Fruit fly (Drosophila melanogaster): ENCODE data around the gene CG14563.

The CG14563 gene

DNA sequence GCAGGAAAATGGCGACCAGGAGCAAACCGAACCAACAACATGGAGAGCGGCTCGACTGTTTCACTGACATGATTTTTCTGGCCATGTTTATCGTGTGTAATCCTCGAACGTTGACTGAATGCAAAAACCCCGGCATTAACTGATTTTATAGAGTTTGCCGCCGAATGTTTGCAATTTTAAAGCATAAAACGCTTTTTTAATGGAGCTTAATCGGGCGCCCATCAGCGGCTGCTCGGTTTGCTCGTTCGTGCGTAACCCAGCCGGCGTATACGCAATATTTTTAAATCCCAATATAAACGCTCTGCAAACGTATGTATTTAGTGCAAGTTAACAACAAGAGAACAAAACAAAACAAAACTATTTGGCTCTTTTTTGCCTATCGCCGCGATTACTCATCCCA lies at the start of gene CG14563:
TSS of gene CG14563 (minus strand) at position 101 of the 400 bp plus-strand sequence.
- TF ChIP-seq peb (GFP tag; IDR thresholded peaks at IDR 0.05) (no peak), Med (GFP tag) (peak; percentile 14)

DNA sequence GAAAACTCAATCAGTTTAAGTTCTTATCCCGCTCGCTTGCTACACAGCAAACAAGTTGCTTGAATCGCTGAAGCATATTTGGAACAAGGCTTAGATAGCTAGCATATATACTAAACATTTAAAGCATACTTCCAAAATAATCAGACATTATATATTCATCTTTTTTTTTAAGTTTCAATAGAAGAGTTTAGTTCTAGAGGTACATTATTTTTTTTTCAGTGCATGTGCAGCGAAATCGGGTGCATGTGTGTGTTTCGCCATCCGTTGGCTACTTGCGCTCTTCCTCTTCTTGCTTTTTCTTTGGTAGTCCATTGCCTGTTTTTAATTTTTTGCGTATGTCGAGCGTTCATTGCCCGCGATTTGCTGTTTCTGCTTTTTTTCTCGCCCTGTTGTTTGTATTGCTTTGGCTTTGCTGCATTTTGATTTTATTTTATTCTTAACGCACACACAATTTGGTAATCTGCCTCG lies 49.2 kb upstream of the CG14563 start:
- no peak for TF ChIP-seq slou (GFP tag; optimal IDR thresholded peaks at IDR 0.05)
- TF ChIP-seq CG9437 (GFP tag; optimal IDR thresholded peaks at IDR 0.05), result no peak
- no peak for TF ChIP-seq CG2129 (GFP tag; IDR thresholded peaks at IDR 0.05; ENCODE audit: partially characterized antibody)
- no peak for TF ChIP-seq CkIIα-i1 (GFP tag; IDR thresholded peaks at IDR 0.05)
- TF ChIP-seq sens (GFP tag), result peak; percentile 80
- TF ChIP-seq CG10565 (GFP tag; optimal IDR thresholded peaks at IDR 0.05), result no peak
- TF ChIP-seq CG8290 (GFP tag; optimal IDR thresholded peaks at IDR 0.05), result no peak
- TF ChIP-seq CG8290 (tag; optimal IDR thresholded peaks at IDR 0.05), result no peak
- TF ChIP-seq CG14441 (GFP tag; IDR thresholded peaks at IDR 0.05), result no peak
- peak in 1 of 2 experiments; percentile 7 for TF ChIP-seq dpn (GFP tag; optimal IDR thresholded peaks at IDR 0.05)
- no peak for TF ChIP-seq CG5180 (GFP tag; optimal IDR thresholded peaks at IDR 0.05)
- TF ChIP-seq gce (GFP tag; IDR thresholded peaks at IDR 0.05), result no peak
- TF ChIP-seq CG6791 (GFP tag; IDR thresholded peaks at IDR 0.05; ENCODE audit: partially characterized antibody), result no peak
- peak; percentile 11 for TF ChIP-seq dmrt99B (tag; optimal IDR thresholded peaks at IDR 0.05)
- TF ChIP-seq CG10654 (GFP tag; optimal IDR thresholded peaks at IDR 0.05), result no peak
- 0 out of 2 replicates have a peak, but pooled peaks have one; percentile 8 for TF ChIP-seq Ptx1 (GFP tag; IDR thresholded peaks at IDR 0.05)
- no peak for TF ChIP-seq NC2β (GFP tag; optimal IDR thresholded peaks at IDR 0.05)
- peak; percentile 3 for TF ChIP-seq CG8388 (GFP tag; optimal IDR thresholded peaks at IDR 0.05)
- no peak for TF ChIP-seq CG13775 (GFP tag; optimal IDR thresholded peaks at IDR 0.05)
- no peak for TF ChIP-seq Jarid2 (GFP tag; optimal IDR thresholded peaks at IDR 0.05)
- no peak for TF ChIP-seq Camta (GFP tag; optimal IDR thresholded peaks at IDR 0.05)
- TF ChIP-seq CG34422 (GFP tag; IDR thresholded peaks at IDR 0.05), result 0 out of 3 replicates have a peak, but pooled peaks have one; percentile 32
- TF ChIP-seq otp (GFP tag; IDR thresholded peaks at IDR 0.05), result no peak
- TF ChIP-seq Fer3 (tag; optimal IDR thresholded peaks at IDR 0.05), result no peak
- no peak for TF ChIP-seq Opbp (GFP tag; IDR thresholded peaks at IDR 0.05; ENCODE audit: partially characterized antibody)
- TF ChIP-seq hth (optimal IDR thresholded peaks at IDR 0.05), result no peak
- no peak for TF ChIP-seq Lim3 (GFP tag; IDR thresholded peaks at IDR 0.05)
- no peak for TF ChIP-seq Rfx (GFP tag; IDR thresholded peaks at IDR 0.05)
- TF ChIP-seq pfk (GFP tag; optimal IDR thresholded peaks at IDR 0.05), result no peak
- TF ChIP-seq tgo (GFP tag; IDR thresholded peaks at IDR 0.05), result 0 out of 3 replicates have a peak, but pooled peaks have one; percentile 15
- TF ChIP-seq lmd (GFP tag; IDR thresholded peaks at IDR 0.05), result no peak
- TF ChIP-seq sug (tag; optimal IDR thresholded peaks at IDR 0.05), result no peak
- no peak for TF ChIP-seq CG18262 (tag; optimal IDR thresholded peaks at IDR 0.05)
- TF ChIP-seq CG10462 (GFP tag; optimal IDR thresholded peaks at IDR 0.05), result no peak
- no peak for TF ChIP-seq org-1 (GFP tag; optimal IDR thresholded peaks at IDR 0.05)
- no peak for TF ChIP-seq CG11247 (GFP tag; IDR thresholded peaks at IDR 0.05)
- TF ChIP-seq CG13894 (tag; optimal IDR thresholded peaks at IDR 0.05), result no peak
- TF ChIP-seq Sry-β (GFP tag; optimal IDR thresholded peaks at IDR 0.05), result no peak
- no peak for TF ChIP-seq rib (GFP tag; IDR thresholded peaks at IDR 0.05)
- no peak for TF ChIP-seq wdn (GFP tag; IDR thresholded peaks at IDR 0.05)
- no peak for TF ChIP-seq Hmr (GFP tag; optimal IDR thresholded peaks at IDR 0.05)
- TF ChIP-seq tx (GFP tag; optimal IDR thresholded peaks at IDR 0.05), result no peak
- no peak for TF ChIP-seq CG16863 (GFP tag; optimal IDR thresholded peaks at IDR 0.05)
- no peak for TF ChIP-seq fd64A (GFP tag; optimal IDR thresholded peaks at IDR 0.05)
- TF ChIP-seq maf-S (GFP tag; optimal IDR thresholded peaks at IDR 0.05), result no peak
- no peak for TF ChIP-seq Nf-YA (GFP tag; IDR thresholded peaks at IDR 0.05)
- TF ChIP-seq CG42726 (GFP tag; IDR thresholded peaks at IDR 0.05; ENCODE audit: partially characterized antibody), result no peak
- TF ChIP-seq salm (tag; optimal IDR thresholded peaks at IDR 0.05), result no peak
- TF ChIP-seq CG8765 (GFP tag; IDR thresholded peaks at IDR 0.05), result no peak

Measured in whole organism, embryonic.